Fruit fly (Drosophila melanogaster) whole organism, larva: ENCODE results near the gene TfIIFbeta.

Source experiments
- noc ChIP-seq: fragments of 200-800 bp; sonication (Bioruptor generic); optimal IDR thresholded peaks from 3 replicates; lab custom pipeline; 2019; ENCODE audit warnings: missing biosample characterization, mild to moderate bottlenecking, missing genetic modification characterization, moderate library complexity

The TfIIFbeta gene

dm6 chr3R:10759348-10759847 lies 8.2 kb downstream of the TfIIFbeta start, which contains the start of gene CG31272:
Gene CG31272 (minus strand): TSS chr3R:10759398.
- no peak for TF ChIP-seq noc

dm6 chr3R:10755534-10755933 lies 12.1 kb downstream of the TfIIFbeta start, which contains the start of gene CG14691:
Gene CG14691 (minus strand): TSS chr3R:10755634.
- TF ChIP-seq noc = no peak

DNA sequence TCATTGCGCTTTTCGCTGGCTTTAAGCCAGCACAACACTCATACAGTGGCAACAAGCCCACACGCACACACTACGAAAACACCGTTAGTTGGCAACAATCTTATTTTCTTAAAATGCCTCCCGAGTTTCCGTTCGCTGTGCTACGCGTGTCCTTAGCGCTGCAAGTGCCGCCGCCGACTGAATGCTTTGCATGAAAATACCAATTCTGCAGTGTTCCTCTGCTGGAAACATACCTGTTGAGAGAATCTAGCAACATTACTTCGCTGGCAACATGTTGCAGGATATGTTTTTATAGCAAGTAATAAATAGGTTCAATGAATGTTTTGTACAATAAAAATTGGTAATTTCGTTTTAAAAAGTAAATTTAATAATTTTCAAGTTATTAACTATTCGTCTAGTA lies 16.5 kb downstream of the TfIIFbeta start, which contains the start of gene TkR86C:
TkR86C (minus strand) TSS at position 168 of the 400 bp plus-strand sequence.
- no peak for TF ChIP-seq noc

- TF ChIP-seq noc = no peak
Measured at dm6 chr3R:10747650-10748049, 20.0 kb downstream of the TfIIFbeta start.

DNA sequence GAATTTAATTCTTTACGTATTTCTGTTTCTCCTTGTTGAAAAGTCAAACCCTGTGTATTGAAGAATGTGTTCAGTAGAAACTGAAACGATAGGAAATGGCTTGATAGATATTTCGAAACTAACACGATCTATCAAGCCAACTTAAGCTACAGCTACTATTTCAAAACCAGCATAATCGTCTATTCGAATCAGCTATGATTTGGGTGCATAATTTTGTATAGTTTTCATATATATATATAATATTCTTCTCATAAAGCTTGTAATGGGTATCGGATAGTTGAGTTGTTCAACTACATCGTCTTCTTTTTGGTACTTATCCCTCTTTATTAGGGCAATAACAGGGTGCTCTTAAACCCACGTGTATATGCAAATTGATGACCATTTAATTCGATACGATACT lies 31.7 kb downstream of the TfIIFbeta start, which contains the start of gene tomboy20:
tomboy20 (minus strand) TSS at position 101 of the 400 bp plus-strand sequence.
- no peak for TF ChIP-seq noc

DNA sequence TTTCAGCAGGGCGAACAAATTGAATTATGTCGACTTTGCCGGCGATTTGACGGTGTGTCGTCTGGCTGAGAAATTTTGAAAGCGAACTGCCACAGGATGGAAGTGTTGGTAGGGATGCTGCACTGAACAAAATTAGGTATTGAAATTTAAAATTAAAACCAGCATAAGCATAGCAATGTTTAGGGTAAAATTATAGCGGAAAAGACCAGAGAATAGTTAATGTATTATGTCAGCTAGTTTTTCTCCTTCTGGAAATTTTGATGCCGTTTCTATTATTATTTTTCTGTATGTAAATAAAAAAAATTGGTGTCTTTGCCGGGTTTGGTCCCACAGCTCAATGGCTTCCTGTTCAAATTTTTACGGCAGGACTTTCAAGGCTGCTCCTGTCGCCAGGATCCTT lies 40.9 kb downstream of the TfIIFbeta start:
- TF ChIP-seq noc = no peak
